Fruit fly (Drosophila melanogaster): Measurements from ENCODE around the gene Pect.
A peak's percentile ranks its signal among the peaks of the same experiment; 100 is the strongest.

Gene Pect

dm6 chr2L:13156349-13156748 lies 47.2 kb upstream of the Pect start (continued):
- TF ChIP-seq pan (optimal IDR thresholded peaks at IDR 0.05), result no peak
- peak in 1 of 2 experiments; percentile 43 for TF ChIP-seq pan (GFP tag; optimal IDR thresholded peaks at IDR 0.05 in 1 of 2, IDR thresholded peaks at IDR 0.05 in 1 of 2)
- TF ChIP-seq CG18599 (GFP tag; optimal IDR thresholded peaks at IDR 0.05), result peak; percentile 15
- TF ChIP-seq CG12769 (tag; optimal IDR thresholded peaks at IDR 0.05), result no peak
- no peak for TF ChIP-seq peb (GFP tag; IDR thresholded peaks at IDR 0.05)
- no peak for TF ChIP-seq CG31388 (GFP tag; optimal IDR thresholded peaks at IDR 0.05)
- peak; percentile 2 for TF ChIP-seq Hmr (GFP tag; optimal IDR thresholded peaks at IDR 0.05)
- peak; percentile 61 for TF ChIP-seq CG11504 (tag; optimal IDR thresholded peaks at IDR 0.05)
- peak; percentile 22 for TF ChIP-seq CG12391 (tag; optimal IDR thresholded peaks at IDR 0.05)
- no peak for TF ChIP-seq CG1647 (GFP tag; optimal IDR thresholded peaks at IDR 0.05)
- peak; percentile 58; the same call in 1 of the 3 replicates for TF ChIP-seq dysf (GFP tag; IDR thresholded peaks at IDR 0.05)
- peak in 1 of 2 experiments; percentile 41 for TF ChIP-seq Hr51 (GFP tag; optimal IDR thresholded peaks at IDR 0.05)
- TF ChIP-seq oc (tag; optimal IDR thresholded peaks at IDR 0.05), result no peak
- TF ChIP-seq Six4 (GFP tag; optimal IDR thresholded peaks at IDR 0.05), result no peak
- TF ChIP-seq CG18619 (GFP tag; optimal IDR thresholded peaks at IDR 0.05), result no peak
- no peak for TF ChIP-seq CG17612 (GFP tag; IDR thresholded peaks at IDR 0.05)
- no peak for TF ChIP-seq HHEX (GFP tag; optimal IDR thresholded peaks at IDR 0.05)
- no peak for TF ChIP-seq dpn (GFP tag; optimal IDR thresholded peaks at IDR 0.05)
- no peak for TF ChIP-seq klu (GFP tag; IDR thresholded peaks at IDR 0.05)
- TF ChIP-seq CG15514 (GFP tag; optimal IDR thresholded peaks at IDR 0.05), result no peak
- no peak for TF ChIP-seq CG2889 (GFP tag; IDR thresholded peaks at IDR 0.05)
- no peak for TF ChIP-seq CG15073 (GFP tag; optimal IDR thresholded peaks at IDR 0.05)
- no peak for TF ChIP-seq dimm (GFP tag; IDR thresholded peaks at IDR 0.05)
- TF ChIP-seq CG9876 (GFP tag; optimal IDR thresholded peaks at IDR 0.05), result no peak
- TF ChIP-seq emc (GFP tag; optimal IDR thresholded peaks at IDR 0.05), result no peak
- peak; percentile 33; the same call in 1 of the 2 replicates for TF ChIP-seq CG31441 (GFP tag; IDR thresholded peaks at IDR 0.05)
- TF ChIP-seq insv (GFP tag; optimal IDR thresholded peaks at IDR 0.05), result no peak
- TF ChIP-seq Fer1 (GFP tag; optimal IDR thresholded peaks at IDR 0.05), result peak; percentile 62
- peak; percentile 53; the same call in 2 of the 3 replicates for TF ChIP-seq tgo (GFP tag; IDR thresholded peaks at IDR 0.05)
- peak; percentile 61; the same call in 2 of the 3 replicates for TF ChIP-seq CG11695 (GFP tag; IDR thresholded peaks at IDR 0.05)
- peak; percentile 40 for TF ChIP-seq CG13424 (tag; optimal IDR thresholded peaks at IDR 0.05)
- TF ChIP-seq CG15269 (tag; optimal IDR thresholded peaks at IDR 0.05), result peak; percentile 63
- TF ChIP-seq Taf1 (GFP tag; IDR thresholded peaks at IDR 0.05), result no peak
- peak; percentile 22; the same call in 1 of the 2 replicates for TF ChIP-seq lmd (GFP tag; IDR thresholded peaks at IDR 0.05)
- TF ChIP-seq grau (tag; optimal IDR thresholded peaks at IDR 0.05), result peak; percentile 33
- TF ChIP-seq dmrt99B (tag; optimal IDR thresholded peaks at IDR 0.05), result peak; percentile 33
- no peak for TF ChIP-seq CG10267 (tag; optimal IDR thresholded peaks at IDR 0.05)
- TF ChIP-seq CG11456 (GFP tag; IDR thresholded peaks at IDR 0.05), result no peak
- peak; percentile 12 for TF ChIP-seq CG12659 (GFP tag; optimal IDR thresholded peaks at IDR 0.05)
- no peak for TF ChIP-seq CG12219 (GFP tag; optimal IDR thresholded peaks at IDR 0.05)
- TF ChIP-seq GATAe (GFP tag; conservative IDR thresholded peaks at IDR 0.05), result no peak
- peak; percentile 26 for TF ChIP-seq Nf-YC (tag; optimal IDR thresholded peaks at IDR 0.05)
- 0 out of 2 replicates have a peak, but pooled peaks have one; percentile 25 for TF ChIP-seq Ptx1 (GFP tag; IDR thresholded peaks at IDR 0.05)
- TF ChIP-seq unpg (GFP tag; optimal IDR thresholded peaks at IDR 0.05), result peak; percentile 24
- TF ChIP-seq fd96Cb (tag; optimal IDR thresholded peaks at IDR 0.05), result peak; percentile 3
- no peak for TF ChIP-seq CG17829 (tag; optimal IDR thresholded peaks at IDR 0.05)
- no peak for TF ChIP-seq CG7745 (tag; optimal IDR thresholded peaks at IDR 0.05)
- TF ChIP-seq Pdp1 (GFP tag; optimal IDR thresholded peaks at IDR 0.05), result no peak
- peak; percentile 24 for TF ChIP-seq CoRest (tag; optimal IDR thresholded peaks at IDR 0.05)
- no peak for TF ChIP-seq CkIIα-i1 (GFP tag; IDR thresholded peaks at IDR 0.05)

All from whole organism, embryonic.